Worm (Caenorhabditis elegans): ENCODE results near the gene egl-26.

ce11 chrII:57370-57769, 12.1 kb upstream of the egl-26 start, which contains the start of gene ascc-1:
- TF ChIP-seq cnd-1 (tag; optimal IDR thresholded peaks at IDR 0.05) (no peak), ceh-39 (tag; optimal IDR thresholded peaks at IDR 0.05) (no peak), lin-13 (tag; optimal IDR thresholded peaks at IDR 0.05) (no peak), hlh-1 (tag; optimal IDR thresholded peaks at IDR 0.05) (no peak), lsy-2 (tag; optimal IDR thresholded peaks at IDR 0.05) (no peak), ztf-11 (tag; optimal IDR thresholded peaks at IDR 0.05) (no peak), unc-62 (GFP tag; optimal IDR thresholded peaks at IDR 0.05) (no peak), bed-3 (GFP tag; optimal IDR thresholded peaks at IDR 0.05) (no peak), mls-2 (tag; optimal IDR thresholded peaks at IDR 0.05) (no peak)
